Fruit fly (Drosophila melanogaster): ENCODE results near the gene Mat89Ba.

DNA sequence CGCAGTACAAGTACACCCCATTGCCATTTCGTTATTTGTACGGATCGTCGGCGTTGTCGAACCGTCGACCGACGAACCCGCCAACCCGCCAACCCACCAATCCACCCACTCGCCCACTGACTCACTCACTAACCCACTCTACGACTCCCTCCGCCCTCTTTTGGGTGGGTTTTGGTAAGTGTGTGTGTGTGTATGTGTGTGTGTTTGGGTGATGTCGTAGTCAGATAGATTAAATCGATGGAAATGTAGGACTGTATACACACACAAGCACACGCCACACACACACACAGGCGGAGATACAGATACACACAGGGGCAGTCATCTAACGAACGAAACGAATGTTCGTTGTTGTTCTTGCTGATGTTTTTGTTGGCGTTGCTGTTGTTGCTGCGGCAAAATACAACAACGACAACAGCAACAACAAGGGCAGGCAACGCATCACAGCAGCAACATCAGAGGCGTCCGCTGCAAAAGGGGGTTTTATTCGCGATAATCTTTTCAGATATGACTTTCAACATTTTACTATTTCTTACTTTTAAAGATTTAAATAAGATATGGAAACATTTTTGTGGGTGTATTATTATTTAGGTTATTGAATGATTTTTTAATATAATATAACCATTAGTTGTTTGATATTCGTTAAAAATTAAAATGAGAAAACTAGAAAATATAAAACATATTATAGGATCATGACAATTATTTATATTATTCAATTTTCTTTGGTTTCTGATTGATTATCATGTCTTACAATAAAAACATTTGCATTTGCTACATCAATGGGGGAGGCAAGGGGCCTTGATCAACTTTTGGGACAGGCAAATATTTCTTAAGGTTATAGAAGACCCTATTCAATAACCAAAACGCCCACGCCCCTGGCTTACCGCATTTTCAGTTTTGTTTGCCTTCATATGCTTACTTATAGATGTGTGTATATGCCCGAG is 50.6 kb downstream of the Mat89Ba start:
- TF ChIP-seq CTCF (optimal IDR thresholded peaks at IDR 0.05), result no peak
- TF ChIP-seq CG8478 (optimal IDR thresholded peaks at IDR 0.05), result no peak

Measured in S2 (cell line).